Comparison of ENCODE assay signal across 2 fruit fly cellular contexts in genomic region chr3R:30817246-30817645, dm6.
TF ChIP-seq lines count a peak whose summit lies in the region.

No protein-coding gene starts in this region.

TF ChIP-seq in whole organism, embryonic, 481 proteins besides CTCF, POLR2A, EP300 and RAD21 (continued from another document and continues in another):
- TF ChIP-seq aop (GFP tag; IDR thresholded peaks at IDR 0.05; lab: Robert Waterston, UW), result no peak
- peak; percentile 66 for TF ChIP-seq CG6854 (GFP tag; optimal IDR thresholded peaks at IDR 0.05; lab: Kevin White, UChicago)
- peak; percentile 50 for TF ChIP-seq Vsx1 (GFP tag; optimal IDR thresholded peaks at IDR 0.05; lab: Kevin White, UChicago)
- TF ChIP-seq CG7963 (GFP tag; IDR thresholded peaks at IDR 0.05; lab: Robert Waterston, UW; ENCODE audit: partially characterized antibody), result no peak
- peak; percentile 85 for TF ChIP-seq CG10462 (GFP tag; optimal IDR thresholded peaks at IDR 0.05; lab: Kevin White, UChicago)
- TF ChIP-seq slp2 (GFP tag; optimal IDR thresholded peaks at IDR 0.05; lab: Kevin White, UChicago), result peak; percentile 74
- TF ChIP-seq CG15073 (GFP tag; optimal IDR thresholded peaks at IDR 0.05; lab: Kevin White, UChicago), result peak; percentile 37
- TF ChIP-seq CG18764 (GFP tag; optimal IDR thresholded peaks at IDR 0.05; lab: Kevin White, UChicago), result peak; percentile 70
- TF ChIP-seq CG4707 (GFP tag; optimal IDR thresholded peaks at IDR 0.05; lab: Kevin White, UChicago), result peak; percentile 79
- TF ChIP-seq Neu2 (GFP tag; optimal IDR thresholded peaks at IDR 0.05; lab: Kevin White, UChicago; ENCODE audit: borderline replicate concordance), result no peak
- TF ChIP-seq dysf (GFP tag; IDR thresholded peaks at IDR 0.05; lab: Robert Waterston, UW), result peak; percentile 81
- peak; percentile 89 for TF ChIP-seq HmgZ (tag; optimal IDR thresholded peaks at IDR 0.05; lab: Kevin White, UChicago)
- TF ChIP-seq zfh2 (GFP tag; optimal IDR thresholded peaks at IDR 0.05; lab: Kevin White, UChicago), result peak; percentile 38
- TF ChIP-seq CG6765 (GFP tag; optimal IDR thresholded peaks at IDR 0.05; lab: Kevin White, UChicago), result peak; percentile 56
- TF ChIP-seq mam (GFP tag; optimal IDR thresholded peaks at IDR 0.05; lab: Kevin White, UChicago), result peak; percentile 81
- TF ChIP-seq lab (GFP tag; optimal IDR thresholded peaks at IDR 0.05; lab: Kevin White, UChicago), result peak; percentile 87
- no peak for TF ChIP-seq Dp (GFP tag; optimal IDR thresholded peaks at IDR 0.05; lab: Kevin White, UChicago)
- peak; percentile 57 for TF ChIP-seq Jarid2 (GFP tag; optimal IDR thresholded peaks at IDR 0.05; lab: Kevin White, UChicago)
- no peak for TF ChIP-seq CG14860 (GFP tag; IDR thresholded peaks at IDR 0.05; lab: Robert Waterston, UW; ENCODE audit: partially characterized antibody)
- no peak; the same call in 2 of the 3 replicates for TF ChIP-seq ase (GFP tag; IDR thresholded peaks at IDR 0.05; lab: Robert Waterston, UW)
- TF ChIP-seq CG14965 (GFP tag; optimal IDR thresholded peaks at IDR 0.05; lab: Kevin White, UChicago; ENCODE audit: borderline replicate concordance), result peak; percentile 24
- TF ChIP-seq kah (GFP tag; optimal IDR thresholded peaks at IDR 0.05; lab: Kevin White, UChicago), result peak; percentile 28
- TF ChIP-seq GATAe (GFP tag; conservative IDR thresholded peaks at IDR 0.05; lab: Robert Waterston, UW), result no peak
- TF ChIP-seq CG4328 (GFP tag; optimal IDR thresholded peaks at IDR 0.05; lab: Kevin White, UChicago), result peak; percentile 56
- peak; percentile 82 for TF ChIP-seq Six4 (GFP tag; optimal IDR thresholded peaks at IDR 0.05; lab: Kevin White, UChicago)
- peak; percentile 93 for TF ChIP-seq gem (tag; optimal IDR thresholded peaks at IDR 0.05; lab: Kevin White, UChicago)
- TF ChIP-seq CG17568 (GFP tag; optimal IDR thresholded peaks at IDR 0.05; lab: Kevin White, UChicago), result peak; percentile 79
- no peak for TF ChIP-seq hb (GFP tag; IDR thresholded peaks at IDR 0.05; lab: Robert Waterston, UW; ENCODE audit: partially characterized antibody)
- peak; percentile 84 for TF ChIP-seq Hmr (GFP tag; optimal IDR thresholded peaks at IDR 0.05; lab: Kevin White, UChicago)
- peak; percentile 70 for TF ChIP-seq CG13894 (tag; optimal IDR thresholded peaks at IDR 0.05; lab: Kevin White, UChicago)
- TF ChIP-seq CG1602 (GFP tag; optimal IDR thresholded peaks at IDR 0.05; lab: Kevin White, UChicago), result peak; percentile 83
- TF ChIP-seq lola (GFP tag; optimal IDR thresholded peaks at IDR 0.05; lab: Kevin White, UChicago), result peak in 1 of 3 experiments; percentile 86
- TF ChIP-seq CHES-1-like (GFP tag; optimal IDR thresholded peaks at IDR 0.05; lab: Kevin White, UChicago), result peak; percentile 81
- no peak for TF ChIP-seq Scr (GFP tag; IDR thresholded peaks at IDR 0.05; lab: Robert Waterston, UW; ENCODE audit: partially characterized antibody)
- peak; percentile 82 for TF ChIP-seq Awh (GFP tag; IDR thresholded peaks at IDR 0.05; lab: Robert Waterston, UW)
- TF ChIP-seq tin (GFP tag; optimal IDR thresholded peaks at IDR 0.05; lab: Kevin White, UChicago), result peak; percentile 83
- TF ChIP-seq prd (optimal IDR thresholded peaks at IDR 0.05; lab: Kevin White, UChicago), result no peak
- TF ChIP-seq prd (GFP tag; IDR thresholded peaks at IDR 0.05; lab: Robert Waterston, UW), result peak; percentile 77; the same call in 2 of the 3 replicates
- peak; percentile 62 for TF ChIP-seq sqz (GFP tag; optimal IDR thresholded peaks at IDR 0.05; lab: Kevin White, UChicago)
- TF ChIP-seq Pdp1 (GFP tag; optimal IDR thresholded peaks at IDR 0.05; lab: Kevin White, UChicago), result peak; percentile 80 to 84
- TF ChIP-seq onecut (GFP tag; IDR thresholded peaks at IDR 0.05; lab: Robert Waterston, UW), result peak; percentile 76
- TF ChIP-seq CG9215 (GFP tag; IDR thresholded peaks at IDR 0.05; lab: Robert Waterston, UW), result peak; percentile 11; the same call in 1 of the 2 replicates
- peak; percentile 23 for TF ChIP-seq Sry-δ (GFP tag; optimal IDR thresholded peaks at IDR 0.05; lab: Kevin White, UChicago)
- peak; percentile 71 for TF ChIP-seq Dek (tag; optimal IDR thresholded peaks at IDR 0.05; lab: Kevin White, UChicago)
- peak; percentile 69 for TF ChIP-seq CG10431 (GFP tag; optimal IDR thresholded peaks at IDR 0.05; lab: Kevin White, UChicago)
- peak; percentile 43 for TF ChIP-seq fd64A (GFP tag; optimal IDR thresholded peaks at IDR 0.05; lab: Kevin White, UChicago)
- TF ChIP-seq cwo (GFP tag; optimal IDR thresholded peaks at IDR 0.05; lab: Kevin White, UChicago), result peak; percentile 80
- TF ChIP-seq Rfx (GFP tag; IDR thresholded peaks at IDR 0.05; lab: Robert Waterston, UW), result peak; percentile 79
- peak; percentile 90 for TF ChIP-seq CG13424 (tag; optimal IDR thresholded peaks at IDR 0.05; lab: Kevin White, UChicago)
- no peak for TF ChIP-seq tna (GFP tag; IDR thresholded peaks at IDR 0.05; lab: Robert Waterston, UW; ENCODE audit: partially characterized antibody)
- peak; percentile 84 for TF ChIP-seq tap (tag; optimal IDR thresholded peaks at IDR 0.05; lab: Kevin White, UChicago)
- peak; percentile 23 for TF ChIP-seq Dad (GFP tag; optimal IDR thresholded peaks at IDR 0.05; lab: Kevin White, UChicago)
- peak; percentile 66 to 90 for TF ChIP-seq chif (GFP tag; optimal IDR thresholded peaks at IDR 0.05; lab: Kevin White, UChicago)
- TF ChIP-seq pho (GFP tag; optimal IDR thresholded peaks at IDR 0.05; lab: Kevin White, UChicago), result peak; percentile 74
- TF ChIP-seq Dfd (GFP tag; optimal IDR thresholded peaks at IDR 0.05; lab: Kevin White, UChicago), result no peak
- TF ChIP-seq MTF-1 (GFP tag; optimal IDR thresholded peaks at IDR 0.05; lab: Kevin White, UChicago; ENCODE audit: borderline replicate concordance), result peak; percentile 69
- no peak for TF ChIP-seq sc (optimal IDR thresholded peaks at IDR 0.05; lab: Kevin White, UChicago)
- peak; percentile 78 for TF ChIP-seq sc (GFP tag; optimal IDR thresholded peaks at IDR 0.05; lab: Kevin White, UChicago)
- peak; percentile 65 for TF ChIP-seq NC2α (GFP tag; optimal IDR thresholded peaks at IDR 0.05; lab: Kevin White, UChicago)
- TF ChIP-seq CG1024 (GFP tag; IDR thresholded peaks at IDR 0.05; lab: Robert Waterston, UW), result peak; percentile 63
- TF ChIP-seq CG34422 (GFP tag; IDR thresholded peaks at IDR 0.05; lab: Robert Waterston, UW), result peak; percentile 24; the same call in 1 of the 3 replicates
- TF ChIP-seq ara (GFP tag; IDR thresholded peaks at IDR 0.05; lab: Robert Waterston, UW), result peak; percentile 79
- TF ChIP-seq CG30020 (tag; optimal IDR thresholded peaks at IDR 0.05; lab: Kevin White, UChicago), result peak; percentile 20
- no peak for TF ChIP-seq Hey (tag; optimal IDR thresholded peaks at IDR 0.05; lab: Kevin White, UChicago)

TF ChIP-seq in whole organism, prepupa, 60 proteins besides CTCF, POLR2A, EP300 and RAD21 (continued from another document):
- TF ChIP-seq Gug (GFP tag; IDR thresholded peaks at IDR 0.05; lab: Robert Waterston, UW) (no peak; the same call in 1 of the 2 replicates), lz (GFP tag; optimal IDR thresholded peaks at IDR 0.05; lab: Kevin White, UChicago) (peak; percentile 50), CG1621 (tag; optimal IDR thresholded peaks at IDR 0.05; lab: Kevin White, UChicago) (no peak), CG16779 (tag; optimal IDR thresholded peaks at IDR 0.05; lab: Kevin White, UChicago) (no peak), CG15336 (GFP tag; IDR thresholded peaks at IDR 0.05; lab: Robert Waterston, UW) (peak; percentile 54), acj6 (GFP tag; optimal IDR thresholded peaks at IDR 0.05; lab: Kevin White, UChicago) (peak; percentile 54), pdm3 (GFP tag; optimal IDR thresholded peaks at IDR 0.05; lab: Kevin White, UChicago) (peak; percentile 50), CG6163 (GFP tag; IDR thresholded peaks at IDR 0.05; lab: Robert Waterston, UW) (peak; percentile 64), CG11762 (GFP tag; optimal IDR thresholded peaks at IDR 0.05; lab: Kevin White, UChicago; ENCODE audit: insufficient read depth) (peak; percentile 1), Smox (GFP tag; optimal IDR thresholded peaks at IDR 0.05; lab: Kevin White, UChicago) (peak; percentile 38), CG3032 (tag; optimal IDR thresholded peaks at IDR 0.05; lab: Kevin White, UChicago) (peak; percentile 28), CG32006 (GFP tag; optimal IDR thresholded peaks at IDR 0.05; lab: Kevin White, UChicago) (peak; percentile 59), Hr4 (GFP tag; optimal IDR thresholded peaks at IDR 0.05; lab: Kevin White, UChicago) (peak; percentile 51), ss (GFP tag; optimal IDR thresholded peaks at IDR 0.05; lab: Kevin White, UChicago) (peak in 1 of 2 experiments; percentile 20), esn (GFP tag; optimal IDR thresholded peaks at IDR 0.05; lab: Kevin White, UChicago) (peak; percentile 66), CG31627 (GFP tag; optimal IDR thresholded peaks at IDR 0.05; lab: Kevin White, UChicago) (peak; percentile 58), Ets21C (GFP tag; optimal IDR thresholded peaks at IDR 0.05; lab: Kevin White, UChicago) (peak; percentile 12), Eip78C (GFP tag; lab: Kevin White, UChicago) (peak; percentile 76), eg (GFP tag; IDR thresholded peaks at IDR 0.05; lab: Robert Waterston, UW) (0 out of 3 replicates have a peak, but pooled peaks have one; percentile 31), CG8119 (GFP tag; IDR thresholded peaks at IDR 0.05; lab: Robert Waterston, UW) (0 out of 3 replicates have a peak, but pooled peaks have one; percentile 21), CG9139 (GFP tag; optimal IDR thresholded peaks at IDR 0.05; lab: Kevin White, UChicago) (no peak), vri (GFP tag; optimal IDR thresholded peaks at IDR 0.05; lab: Kevin White, UChicago) (peak; percentile 56), CG6854 (GFP tag; optimal IDR thresholded peaks at IDR 0.05; lab: Kevin White, UChicago) (no peak), OdsH (GFP tag; optimal IDR thresholded peaks at IDR 0.05; lab: Kevin White, UChicago) (peak; percentile 48), CG11294 (GFP tag; IDR thresholded peaks at IDR 0.05; lab: Robert Waterston, UW) (0 out of 2 replicates have a peak, but pooled peaks have one; percentile 14), Sox102F (GFP tag; optimal IDR thresholded peaks at IDR 0.05; lab: Kevin White, UChicago) (peak; percentile 43), Blimp-1 (GFP tag; optimal IDR thresholded peaks at IDR 0.05; lab: Kevin White, UChicago) (no peak), CG34406 (GFP tag; optimal IDR thresholded peaks at IDR 0.05; lab: Kevin White, UChicago) (peak; percentile 35), Sox15 (GFP tag; optimal IDR thresholded peaks at IDR 0.05; lab: Kevin White, UChicago) (peak; percentile 2), Hr39 (GFP tag; optimal IDR thresholded peaks at IDR 0.05; lab: Kevin White, UChicago) (peak; percentile 55), CG10631 (GFP tag; optimal IDR thresholded peaks at IDR 0.05; lab: Kevin White, UChicago) (peak; percentile 38), spab (GFP tag; optimal IDR thresholded peaks at IDR 0.05; lab: Kevin White, UChicago) (no peak), topi (GFP tag; optimal IDR thresholded peaks at IDR 0.05; lab: Kevin White, UChicago) (peak; percentile 59), cyc (GFP tag; optimal IDR thresholded peaks at IDR 0.05; lab: Kevin White, UChicago) (peak; percentile 41), CG8319 (GFP tag; optimal IDR thresholded peaks at IDR 0.05; lab: Kevin White, UChicago) (peak; percentile 13), CG3919 (GFP tag; optimal IDR thresholded peaks at IDR 0.05; lab: Kevin White, UChicago) (peak; percentile 41), Lpt (GFP tag; optimal IDR thresholded peaks at IDR 0.05; lab: Kevin White, UChicago) (no peak), CG10669 (GFP tag; optimal IDR thresholded peaks at IDR 0.05; lab: Kevin White, UChicago) (peak; percentile 5)
